Worm (Caenorhabditis elegans) whole organism, L1 larva: ENCODE measurements around the gene F39F10.5.
"Not testable (repeated sequence)": the region's sequence is repeated elsewhere in the genome, so short reads cannot be mapped to it uniquely, and the experiment has no call there.

Source experiments
- ceh-82 ChIP-seq, 3 experiments: fragments of 150-350 bp in 1 of 3; sonication (generic microtip) in 2 of 3; optimal IDR thresholded peaks; 2 replicates each; lab custom pipeline; 2014 to 2017; ENCODE audit warnings: missing biosample characterization in 3 of 3, missing genetic modification characterization in 3 of 3
- dsc-1 ChIP-seq: sonication (generic microtip); optimal IDR thresholded peaks from 2 replicates; lab custom pipeline; 2016; ENCODE audit warnings: mild to moderate bottlenecking, missing genetic modification characterization, missing compliant biosample characterization
- pqm-1 ChIP-seq: sonication (generic microtip); optimal IDR thresholded peaks from 3 replicates; lab custom pipeline; 2017; ENCODE audit warnings: missing biosample characterization, missing genetic modification characterization
- rnt-1 ChIP-seq: sonication (generic microtip); optimal IDR thresholded peaks from 2 replicates; lab custom pipeline; 2016; ENCODE audit warnings: mild to moderate bottlenecking, missing genetic modification characterization, moderate library complexity, missing compliant biosample characterization
- skn-1 ChIP-seq: fragments of 150-350 bp; optimal IDR thresholded peaks from 2 replicates; lab custom pipeline; 2014; ENCODE audit warnings: missing biosample characterization, missing genetic modification characterization

ce11 chrX:16913669-16914068 is at the start of gene F39F10.5:
- not testable (repeated sequence) for TF ChIP-seq skn-1 (tag; lab: Kevin White, UChicago); dsc-1 (tag; lab: Kevin White, UChicago); rnt-1 (tag; lab: Kevin White, UChicago); ceh-82 (tag; optimal IDR thresholded peaks at IDR 0.05; lab: Kevin White, UChicago); pqm-1
